Fruit fly (Drosophila melanogaster): ENCODE data around the gene Tdrd3.

Tdrd3 gene

DNA sequence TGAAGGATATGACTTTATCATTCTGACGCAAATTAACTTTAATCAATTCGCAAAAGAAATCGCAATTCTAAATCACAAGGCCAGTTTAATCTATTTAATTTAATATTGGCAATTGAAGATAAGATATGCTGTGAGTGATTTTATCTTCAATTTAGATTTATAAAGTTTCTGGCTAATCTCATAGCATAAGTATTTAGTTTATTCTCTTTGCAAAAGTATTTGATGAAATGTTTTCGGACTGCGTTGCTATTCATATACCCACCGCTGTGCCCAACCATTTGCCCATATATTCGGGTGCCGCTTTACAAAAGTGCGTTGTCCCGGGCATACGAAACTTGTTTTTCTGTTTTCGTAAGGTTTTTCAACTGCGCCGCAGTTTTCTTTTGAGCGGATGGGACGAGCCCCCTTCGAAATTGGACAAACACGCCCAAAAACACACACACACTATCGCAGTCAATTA lies 1.6 kb upstream of the Tdrd3 start (continued):
- TF ChIP-seq cad (GFP tag; optimal IDR thresholded peaks at IDR 0.05) (no peak), H15 (GFP tag; IDR thresholded peaks at IDR 0.05) (peak; percentile 80), CG2678 (tag; optimal IDR thresholded peaks at IDR 0.05) (peak; percentile 99), CG30403 (GFP tag; optimal IDR thresholded peaks at IDR 0.05) (peak; percentile 98), rib (GFP tag; IDR thresholded peaks at IDR 0.05) (peak; percentile 85), Scr (GFP tag; IDR thresholded peaks at IDR 0.05; ENCODE audit: partially characterized antibody) (no peak), vfl (GFP tag; optimal IDR thresholded peaks at IDR 0.05) (peak; percentile 83), MBD-R2 (GFP tag; IDR thresholded peaks at IDR 0.05) (peak; percentile 70), nom (GFP tag; optimal IDR thresholded peaks at IDR 0.05) (no peak), CG2712 (tag; optimal IDR thresholded peaks at IDR 0.05) (peak; percentile 99), bowl (GFP tag; IDR thresholded peaks at IDR 0.05) (peak; percentile 67; the same call in 1 of the 2 replicates), CG8478 (optimal IDR thresholded peaks at IDR 0.05) (no peak), CG33557 (GFP tag; optimal IDR thresholded peaks at IDR 0.05) (peak; percentile 98), Aef1 (GFP tag; IDR thresholded peaks at IDR 0.05) (peak; percentile 81), CG4730 (GFP tag; IDR thresholded peaks at IDR 0.05) (peak; percentile 80), odd (GFP tag; optimal IDR thresholded peaks at IDR 0.05) (peak; percentile 98), Doc3 (GFP tag; IDR thresholded peaks at IDR 0.05; ENCODE audit: partially characterized antibody) (no peak), nau (GFP tag; optimal IDR thresholded peaks at IDR 0.05) (peak; percentile 98), CG4328 (GFP tag; optimal IDR thresholded peaks at IDR 0.05) (peak; percentile 96), kay (GFP tag; optimal IDR thresholded peaks at IDR 0.05) (peak; percentile 87), sob (GFP tag; IDR thresholded peaks at IDR 0.05) (peak; percentile 90), br (optimal IDR thresholded peaks at IDR 0.05) (no peak), vnd (GFP tag; IDR thresholded peaks at IDR 0.05; ENCODE audit: partially characterized antibody) (no peak), fru (optimal IDR thresholded peaks at IDR 0.05) (no peak), nmo (GFP tag; optimal IDR thresholded peaks at IDR 0.05) (peak; percentile 99), Ets97D (GFP tag; optimal IDR thresholded peaks at IDR 0.05) (peak; percentile 75), tgo (GFP tag; IDR thresholded peaks at IDR 0.05) (peak; percentile 91), CG30431 (GFP tag; optimal IDR thresholded peaks at IDR 0.05) (peak; percentile 92), Mrtf (GFP tag; IDR thresholded peaks at IDR 0.05) (peak; percentile 86; the same call in 2 of the 3 replicates), onecut (GFP tag; IDR thresholded peaks at IDR 0.05) (peak; percentile 85), CG18619 (GFP tag; optimal IDR thresholded peaks at IDR 0.05) (peak; percentile 98), NC2β (GFP tag; optimal IDR thresholded peaks at IDR 0.05) (peak; percentile 92), CG3847 (GFP tag; IDR thresholded peaks at IDR 0.05) (peak; percentile 92), Ptx1 (GFP tag; IDR thresholded peaks at IDR 0.05) (peak; percentile 93), CG11085 (GFP tag; IDR thresholded peaks at IDR 0.05) (peak; percentile 67; the same call in 1 of the 2 replicates), Ada2b (GFP tag; IDR thresholded peaks at IDR 0.05) (peak; percentile 86), Bgb (GFP tag; IDR thresholded peaks at IDR 0.05; ENCODE audit: partially characterized antibody) (no peak), CG12155 (GFP tag; optimal IDR thresholded peaks at IDR 0.05) (peak; percentile 93), org-1 (GFP tag; optimal IDR thresholded peaks at IDR 0.05) (peak; percentile 97), pfk (GFP tag; optimal IDR thresholded peaks at IDR 0.05) (peak; percentile 35), schlank (tag; optimal IDR thresholded peaks at IDR 0.05) (peak; percentile 92), Ets65A (GFP tag) (peak; percentile 99), Ravus (GFP tag; IDR thresholded peaks at IDR 0.05) (peak; percentile 81), CG15514 (GFP tag; optimal IDR thresholded peaks at IDR 0.05) (peak; percentile 91), HLH54F (GFP tag; optimal IDR thresholded peaks at IDR 0.05) (peak; percentile 91), CG11456 (GFP tag; IDR thresholded peaks at IDR 0.05) (peak; percentile 86; the same call in 2 of the 3 replicates), CG9727 (GFP tag; optimal IDR thresholded peaks at IDR 0.05) (peak; percentile 99), amos (GFP tag; IDR thresholded peaks at IDR 0.05; ENCODE audit: partially characterized antibody) (no peak), twi (tag; optimal IDR thresholded peaks at IDR 0.05) (peak; percentile 94), bbx (GFP tag; IDR thresholded peaks at IDR 0.05; ENCODE audit: partially characterized antibody) (no peak), Hmx (GFP tag; optimal IDR thresholded peaks at IDR 0.05) (peak; percentile 88), her (GFP tag; optimal IDR thresholded peaks at IDR 0.05) (peak; percentile 80)
